Worm (Caenorhabditis elegans) whole organism, late embryonic: ENCODE results near the gene tbx-8.

Experiments used
- C08G9.2 ChIP-seq: sonication (generic microtip); optimal IDR thresholded peaks from 2 replicates; lab custom pipeline; 2016; ENCODE audit warnings: mild to moderate bottlenecking, missing genetic modification characterization, moderate library complexity, missing compliant biosample characterization
- C38D4.7 ChIP-seq: fragments of 200-800 bp; sonication (Bioruptor generic); optimal IDR thresholded peaks from 2 replicates; lab custom pipeline; 2018; ENCODE audit warnings: mild to moderate bottlenecking, missing genetic modification characterization, moderate library complexity, missing compliant biosample characterization
- F13H6.1 ChIP-seq: sonication (generic microtip); optimal IDR thresholded peaks from 2 replicates; lab custom pipeline; 2016; ENCODE audit warnings: missing genetic modification characterization, missing compliant biosample characterization
- ama-1 ChIP-seq: fragments of 150-350 bp; optimal IDR thresholded peaks from 2 replicates; lab custom pipeline; 2014
- ceh-18 ChIP-seq: sonication (generic microtip); optimal IDR thresholded peaks from 2 replicates; lab custom pipeline; 2016; ENCODE audit warnings: missing genetic modification characterization, missing compliant biosample characterization
- ceh-19 ChIP-seq: fragments of 200-800 bp; sonication (Bioruptor generic); optimal IDR thresholded peaks from 2 replicates; lab custom pipeline; 2018; ENCODE audit warnings: mild to moderate bottlenecking, missing genetic modification characterization, missing compliant biosample characterization
- ceh-2 ChIP-seq: sonication (generic microtip); optimal IDR thresholded peaks from 2 replicates; lab custom pipeline; 2016; ENCODE audit warnings: missing genotype, missing genetic modification characterization, missing compliant biosample characterization
- ceh-22 ChIP-seq: sonication (generic microtip); optimal IDR thresholded peaks from 2 replicates; lab custom pipeline; 2017; ENCODE audit warnings: missing biosample characterization, missing genetic modification characterization
- ceh-30 ChIP-seq: fragments of 150-350 bp; optimal IDR thresholded peaks from 2 replicates; lab custom pipeline; 2014; ENCODE audit warnings: missing biosample characterization, missing genetic modification characterization
- ceh-31 ChIP-seq: sonication (generic microtip); optimal IDR thresholded peaks from 2 replicates; lab custom pipeline; 2016; ENCODE audit warnings: missing genetic modification characterization, missing compliant biosample characterization
- ceh-34 ChIP-seq: sonication (generic microtip); optimal IDR thresholded peaks from 2 replicates; lab custom pipeline; 2016; ENCODE audit warnings: mild to moderate bottlenecking, missing genetic modification characterization, missing compliant biosample characterization
- ceh-48 ChIP-seq: sonication (generic microtip); optimal IDR thresholded peaks from 2 replicates; lab custom pipeline; 2016; ENCODE audit warnings: missing genetic modification characterization, inconsistent platforms, missing compliant biosample characterization
- ceh-6 ChIP-seq: fragments of 200-800 bp; sonication (Bioruptor generic); optimal IDR thresholded peaks from 2 replicates; lab custom pipeline; 2018; ENCODE audit warnings: mild to moderate bottlenecking, missing genetic modification characterization, missing compliant biosample characterization
- che-1 ChIP-seq: sonication (generic microtip); optimal IDR thresholded peaks from 2 replicates; lab custom pipeline; 2016; ENCODE audit warnings: mild to moderate bottlenecking, missing genetic modification characterization, missing compliant biosample characterization
- elt-2 ChIP-seq: sonication (generic microtip); optimal IDR thresholded peaks from 2 replicates; lab custom pipeline; 2016; ENCODE audit warnings: missing genetic modification reagents, missing genetic modification characterization, missing compliant biosample characterization
- elt-4 ChIP-seq: sonication (generic microtip); optimal IDR thresholded peaks from 2 replicates; lab custom pipeline; 2016; ENCODE audit warnings: missing genetic modification characterization, missing compliant biosample characterization
- eyg-1 ChIP-seq: sonication (generic microtip); optimal IDR thresholded peaks from 2 replicates; lab custom pipeline; 2016; ENCODE audit warnings: missing genotype, missing genetic modification characterization, missing compliant biosample characterization
- fax-1 ChIP-seq: sonication (generic microtip); optimal IDR thresholded peaks from 2 replicates; lab custom pipeline; 2016; ENCODE audit warnings: missing genotype, missing genetic modification characterization, missing compliant biosample characterization
- fkh-6 ChIP-seq: sonication (generic microtip); optimal IDR thresholded peaks from 2 replicates; lab custom pipeline; 2016; ENCODE audit warnings: missing genetic modification characterization, missing compliant biosample characterization
- gmeb-2 ChIP-seq: sonication (generic microtip); optimal IDR thresholded peaks from 2 replicates; lab custom pipeline; 2016; ENCODE audit warnings: missing genetic modification characterization, inconsistent platforms, missing compliant biosample characterization
- hlh-13 ChIP-seq: fragments of 200-800 bp; sonication (Bioruptor generic); optimal IDR thresholded peaks from 2 replicates; lab custom pipeline; 2018; ENCODE audit warnings: mild to moderate bottlenecking, missing genetic modification characterization, missing compliant biosample characterization
- hlh-15 ChIP-seq: sonication (generic microtip); optimal IDR thresholded peaks from 2 replicates; lab custom pipeline; 2016; ENCODE audit warnings: missing genetic modification characterization, missing compliant biosample characterization
- hlh-30 ChIP-seq: sonication (generic microtip); optimal IDR thresholded peaks from 2 replicates; lab custom pipeline; 2017; ENCODE audit warnings: antibody characterized with exemption, missing genetic modification characterization, missing compliant biosample characterization; ENCODE audit not compliant: insufficient read depth
- hlh-6 ChIP-seq: sonication (generic microtip); optimal IDR thresholded peaks from 2 replicates; lab custom pipeline; 2016; ENCODE audit warnings: missing genotype, missing genetic modification characterization, missing compliant biosample characterization
- hlh-8 ChIP-seq: sonication (generic microtip); optimal IDR thresholded peaks from 2 replicates; lab custom pipeline; 2016; ENCODE audit warnings: missing genotype, missing genetic modification characterization, missing compliant biosample characterization
- madf-2 ChIP-seq: sonication (generic microtip); optimal IDR thresholded peaks from 2 replicates; lab custom pipeline; 2017; ENCODE audit warnings: missing genetic modification characterization, missing compliant biosample characterization
- nfya-1 ChIP-seq: sonication (generic microtip); optimal IDR thresholded peaks from 2 replicates; lab custom pipeline; 2017; ENCODE audit warnings: missing genetic modification characterization, mild to moderate bottlenecking, missing compliant biosample characterization, antibody characterized with exemption, moderate library complexity
- pat-9 ChIP-seq: fragments of 200-800 bp; sonication (Bioruptor generic); optimal IDR thresholded peaks from 2 replicates; lab custom pipeline; 2018; ENCODE audit warnings: mild to moderate bottlenecking, missing genetic modification characterization, moderate library complexity, missing compliant biosample characterization
- pax-1 ChIP-seq: fragments of 150-350 bp; optimal IDR thresholded peaks from 2 replicates; lab custom pipeline; 2014; ENCODE audit warnings: missing biosample characterization, missing genetic modification characterization
- pha-2 ChIP-seq: sonication (generic microtip); optimal IDR thresholded peaks from 2 replicates; lab custom pipeline; 2017; ENCODE audit warnings: mild to moderate bottlenecking, missing genetic modification characterization, missing compliant biosample characterization
- pha-4 ChIP-seq: fragments of 150-350 bp; optimal IDR thresholded peaks from 2 replicates; lab custom pipeline; 2018; ENCODE audit warnings: missing biosample characterization, missing genetic modification reagents, missing genetic modification characterization
- sdc-2 ChIP-seq: sonication (generic microtip); optimal IDR thresholded peaks from 2 replicates; lab custom pipeline; 2016; ENCODE audit warnings: missing genotype, missing genetic modification characterization, missing compliant biosample characterization
- sox-2 ChIP-seq: fragments of 200-800 bp; sonication (Bioruptor generic); IDR thresholded peaks from 2 replicates; pipeline ENCODE4 v1.3.6; 2022; ENCODE audit warnings: missing genetic modification reagents, missing genetic modification characterization, missing compliant biosample characterization
- tbx-2 ChIP-seq: sonication (generic microtip); optimal IDR thresholded peaks from 2 replicates; lab custom pipeline; 2016; ENCODE audit warnings: missing genetic modification characterization, missing compliant biosample characterization
- tbx-7 ChIP-seq: sonication (generic microtip); optimal IDR thresholded peaks from 2 replicates; lab custom pipeline; 2016; ENCODE audit warnings: missing genotype, missing genetic modification characterization, missing compliant biosample characterization
- unc-42 ChIP-seq: sonication (generic microtip); optimal IDR thresholded peaks from 2 replicates; lab custom pipeline; 2016; ENCODE audit warnings: missing genotype, missing genetic modification characterization, missing compliant biosample characterization
- unc-55 ChIP-seq: sonication (generic microtip); optimal IDR thresholded peaks from 2 replicates; lab custom pipeline; 2017; ENCODE audit warnings: missing biosample characterization, missing genetic modification reagents, missing genetic modification characterization
- zip-5 ChIP-seq: sonication (generic microtip); optimal IDR thresholded peaks from 2 replicates; lab custom pipeline; 2016; ENCODE audit warnings: missing genetic modification characterization, missing compliant biosample characterization
- ztf-16 ChIP-seq: sonication (generic microtip); optimal IDR thresholded peaks from 2 replicates; lab custom pipeline; 2017; ENCODE audit warnings: missing genetic modification characterization, missing compliant biosample characterization

Gene tbx-8

DNA sequence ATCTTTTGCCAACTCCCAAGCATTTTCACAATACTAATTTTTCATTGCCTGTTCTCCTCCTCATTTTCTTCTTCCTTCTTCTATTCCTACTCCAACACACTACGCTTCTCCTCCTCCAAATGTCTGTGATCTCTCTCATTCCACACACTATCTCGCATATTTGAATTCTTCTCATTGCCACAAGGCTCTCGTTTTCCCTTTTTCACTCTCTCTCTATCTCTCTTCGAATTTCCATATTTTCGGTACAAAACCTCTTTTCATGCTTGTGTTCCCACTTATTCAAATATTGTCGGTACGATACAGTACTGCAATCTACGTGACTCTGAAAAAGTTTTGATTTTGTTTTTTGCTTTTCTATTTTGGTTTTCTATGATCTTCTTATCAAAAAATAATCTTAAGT, 33.5 kb downstream of the tbx-8 start:
- TF ChIP-seq hlh-15 (tag; lab: Kevin White, UChicago), result no peak
- no peak for TF ChIP-seq elt-2 (tag; lab: Kevin White, UChicago)
- no peak for TF ChIP-seq hlh-8
- no peak for TF ChIP-seq eyg-1 (tag; lab: Kevin White, UChicago)
- peak; percentile 34 for TF ChIP-seq nfya-1
- no peak for TF ChIP-seq madf-2 (tag; lab: Kevin White, UChicago)
- no peak for TF ChIP-seq ceh-30 (tag; lab: Kevin White, UChicago)
- TF ChIP-seq C08G9.2 (tag; lab: Kevin White, UChicago), result no peak
- TF ChIP-seq ztf-16 (tag; lab: Kevin White, UChicago), result no peak
- TF ChIP-seq tbx-2 (tag; lab: Kevin White, UChicago), result peak; percentile 0
- no peak for TF ChIP-seq ceh-31
- no peak for TF ChIP-seq hlh-6
- peak; percentile 5 for TF ChIP-seq C38D4.7 (GFP tag; lab: Kevin White, UChicago)
- TF ChIP-seq sox-2, result no peak
- TF ChIP-seq fax-1, result no peak
- no peak for TF ChIP-seq ceh-48 (tag; lab: Kevin White, UChicago)
- no peak for TF ChIP-seq ceh-6 (GFP tag; lab: Kevin White, UChicago)
- no peak for TF ChIP-seq pha-2 (tag; lab: Kevin White, UChicago)
- TF ChIP-seq tbx-7 (tag; lab: Kevin White, UChicago), result no peak
- no peak for TF ChIP-seq ceh-2
- no peak for TF ChIP-seq ceh-22 (tag; lab: Kevin White, UChicago)
- no peak for TF ChIP-seq pax-1 (tag; lab: Kevin White, UChicago)
- TF ChIP-seq pha-4 (tag; lab: Kevin White, UChicago), result no peak
- no peak for TF ChIP-seq unc-42 (tag; lab: Kevin White, UChicago)

DNA sequence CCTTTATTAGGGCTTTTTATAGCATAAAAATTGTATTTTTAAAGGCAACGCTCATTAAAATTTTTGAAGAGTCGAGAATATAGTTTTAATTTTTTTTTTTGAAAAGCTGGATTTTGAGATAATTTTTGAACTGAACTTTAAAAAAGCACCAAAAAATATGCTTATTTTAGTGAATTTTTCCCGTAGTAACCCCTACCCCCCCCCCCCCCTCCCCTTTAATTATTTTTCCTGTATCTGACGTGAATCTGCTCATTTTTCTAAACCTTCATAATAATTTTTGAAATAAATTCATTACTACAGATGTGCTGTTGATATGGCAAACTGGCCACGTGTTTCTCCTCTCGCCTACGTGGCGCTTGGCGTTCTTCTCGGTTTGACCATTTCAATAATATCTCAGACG, 34.3 kb downstream of the tbx-8 start, which contains the start of gene C38H2.2:
Gene C38H2.2 (plus strand): TSS at position 301 of the 400 bp plus-strand sequence.
- TF ChIP-seq tbx-7 (tag; lab: Kevin White, UChicago) (no peak), gmeb-2 (tag; lab: Kevin White, UChicago) (no peak), elt-4 (tag; lab: Kevin White, UChicago) (no peak)
- TF ChIP-seq, all 69 proteins: peak for 0

DNA sequence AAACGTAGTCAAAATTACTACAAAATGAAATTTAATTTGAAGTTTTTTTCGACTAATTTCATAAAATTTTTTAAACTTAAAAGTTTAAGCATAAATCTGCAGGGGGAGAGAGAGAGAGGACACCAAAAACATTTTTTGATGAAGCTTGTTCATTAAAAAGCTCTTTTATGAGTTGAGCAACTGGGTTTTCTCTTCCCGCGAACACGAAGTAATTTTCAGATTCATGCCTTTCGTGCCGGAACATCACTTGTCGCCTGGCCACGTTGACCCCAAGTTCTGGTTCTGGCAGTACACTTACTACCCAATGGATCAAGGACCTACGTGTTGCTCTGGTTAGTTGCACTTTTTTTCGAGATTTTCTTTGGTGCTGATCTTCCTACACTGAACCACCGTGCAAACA, 36.7 kb downstream of the tbx-8 start:
- TF ChIP-seq ceh-6 (GFP tag; lab: Kevin White, UChicago) (no peak), unc-55 (GFP tag; lab: Kevin White, UChicago) (no peak), zip-5 (tag; lab: Kevin White, UChicago) (no peak), pat-9 (no peak), che-1 (tag; lab: Kevin White, UChicago) (no peak), ceh-30 (tag; lab: Kevin White, UChicago) (no peak), sox-2 (no peak), sdc-2 (tag; lab: Kevin White, UChicago) (no peak), hlh-30 (tag; lab: Kevin White, UChicago) (no peak), fkh-6 (tag; lab: Kevin White, UChicago) (no peak), tbx-7 (tag; lab: Kevin White, UChicago) (no peak), ama-1 (lab: Kevin White, UChicago) (no peak), elt-4 (tag; lab: Kevin White, UChicago) (no peak), unc-42 (tag; lab: Kevin White, UChicago) (no peak), madf-2 (tag; lab: Kevin White, UChicago) (no peak), hlh-13 (GFP tag; lab: Kevin White, UChicago) (no peak)
- TF ChIP-seq, all 69 proteins: peak for 0

DNA sequence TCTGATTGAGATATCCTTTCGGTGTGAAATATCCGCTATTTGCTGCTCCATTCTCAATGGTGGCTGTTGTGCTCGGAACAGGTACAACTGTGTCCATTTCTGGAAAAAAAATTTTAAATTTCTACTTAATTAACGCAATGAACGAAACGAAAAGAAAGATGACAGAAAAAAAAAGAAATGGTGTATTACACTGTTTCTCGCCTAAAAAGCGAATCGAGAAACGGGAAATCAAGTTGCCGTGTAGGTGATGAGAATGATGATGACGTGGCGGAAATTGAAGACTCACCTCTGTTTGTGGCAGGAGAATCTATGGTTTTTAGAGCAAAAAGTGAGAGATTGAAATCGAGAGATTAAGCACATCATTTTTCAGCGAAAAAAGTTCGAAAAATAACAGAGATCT, 39.3 kb downstream of the tbx-8 start, which contains the start of gene C38H2.3:
Gene C38H2.3 (minus strand): TSS at position 101 of the 400 bp plus-strand sequence.
- no peak for TF ChIP-seq ceh-19 (GFP tag; lab: Kevin White, UChicago)
- TF ChIP-seq ceh-18, result no peak
- no peak for TF ChIP-seq hlh-30 (tag; lab: Kevin White, UChicago)
- TF ChIP-seq ceh-22 (tag; lab: Kevin White, UChicago), result no peak
- no peak for TF ChIP-seq ceh-34 (tag; lab: Kevin White, UChicago)
- TF ChIP-seq F13H6.1 (tag; lab: Kevin White, UChicago), result no peak
- no peak for TF ChIP-seq tbx-7 (tag; lab: Kevin White, UChicago)
- TF ChIP-seq sox-2, result no peak
- TF ChIP-seq, all 69 proteins: peak for 0
